Fruit fly (Drosophila melanogaster): ENCODE results near the gene Nep4.

DNA sequence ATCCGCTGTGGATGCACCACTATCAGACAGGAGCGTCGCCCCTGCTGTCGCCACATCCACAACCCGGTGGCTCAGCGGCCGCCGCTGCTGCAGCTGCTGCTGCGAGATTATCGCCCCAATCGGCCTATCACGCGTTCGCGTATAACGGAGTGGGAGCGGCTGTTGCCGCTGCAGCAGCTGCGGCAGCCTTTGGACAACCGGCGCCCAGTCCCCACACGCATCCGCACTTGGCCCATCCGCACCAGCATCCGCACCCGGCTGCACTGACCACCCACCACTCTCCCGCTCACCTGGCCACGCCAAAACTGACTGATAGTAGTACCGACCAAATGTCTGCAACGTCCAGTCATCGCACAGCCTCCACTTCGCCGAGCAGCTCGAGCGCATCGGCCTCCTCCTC, 33.6 kb downstream of the Nep4 start:
- TF ChIP-seq CG7368 (GFP tag; optimal IDR thresholded peaks at IDR 0.05) (no peak), Met (GFP tag; optimal IDR thresholded peaks at IDR 0.05) (no peak), Sox102F (GFP tag; optimal IDR thresholded peaks at IDR 0.05) (no peak), CG9139 (GFP tag; optimal IDR thresholded peaks at IDR 0.05) (no peak), Gug (GFP tag; IDR thresholded peaks at IDR 0.05) (no peak), CG10631 (GFP tag; optimal IDR thresholded peaks at IDR 0.05) (no peak), topi (GFP tag; optimal IDR thresholded peaks at IDR 0.05) (no peak), fd59A (GFP tag; optimal IDR thresholded peaks at IDR 0.05) (no peak), CG16779 (tag; optimal IDR thresholded peaks at IDR 0.05) (no peak)

Measured in whole organism, prepupa.